Fruit fly (Drosophila melanogaster) whole organism, embryonic: Measurements from ENCODE around the gene CG4537.

Source experiments
- B-H2 ChIP-seq: fragments of 200-800 bp; sonication (Bioruptor generic); optimal IDR thresholded peaks from 2 replicates; lab custom pipeline; 2018; ENCODE audit warnings: missing biosample characterization, mild to moderate bottlenecking, missing genetic modification characterization
- BEAF-32 ChIP-seq: fragments of 200-800 bp; sonication (Bioruptor generic); optimal IDR thresholded peaks from 3 replicates; lab custom pipeline; 2017; ENCODE audit warnings: missing biosample characterization, missing genetic modification characterization, mild to moderate bottlenecking, moderate library complexity, missing genetic modification reagents
- CG10147 ChIP-seq: fragments of 200-800 bp; sonication (Bioruptor generic); optimal IDR thresholded peaks from 2 replicates; lab custom pipeline; 2019; ENCODE audit warnings: missing biosample characterization, mild to moderate bottlenecking, missing genetic modification characterization, moderate library complexity
- CG10321 ChIP-seq: fragments of 200-800 bp; sonication (Bioruptor generic); IDR thresholded peaks from 2 replicates; pipeline ENCODE4 v1.3.6; 2022; ENCODE audit warnings: missing biosample characterization, missing genetic modification characterization
- CG11560 ChIP-seq: fragments of 200-800 bp; sonication (Bioruptor generic); IDR thresholded peaks from 3 replicates; pipeline ENCODE4 v1.3.6; 2022; ENCODE audit warnings: missing biosample characterization, missing genetic modification characterization
- CG11695 ChIP-seq: fragments of 200-800 bp; sonication (Bioruptor generic); IDR thresholded peaks from 3 replicates; pipeline ENCODE4 v1.3.6; 2022; ENCODE audit warnings: missing biosample characterization, missing genetic modification characterization
- CG12071 ChIP-seq: fragments of 200-800 bp; sonication (Bioruptor generic); optimal IDR thresholded peaks from 3 replicates; lab custom pipeline; 2018; ENCODE audit warnings: missing biosample characterization, mild to moderate bottlenecking, missing genetic modification characterization
- CG13775 ChIP-seq: fragments of 200-800 bp; sonication (Bioruptor generic); optimal IDR thresholded peaks from 3 replicates; lab custom pipeline; 2017; ENCODE audit warnings: missing biosample characterization, mild to moderate bottlenecking, missing genetic modification characterization
- CG13894 ChIP-seq: fragments of 200-800 bp; sonication (Bioruptor generic); optimal IDR thresholded peaks from 3 replicates; lab custom pipeline; 2018; ENCODE audit warnings: missing biosample characterization, mild to moderate bottlenecking, missing genetic modification characterization, moderate library complexity
- CG15011 ChIP-seq: fragments of 200-800 bp; sonication (Bioruptor generic); optimal IDR thresholded peaks from 3 replicates; lab custom pipeline; 2018; ENCODE audit warnings: missing biosample characterization, mild to moderate bottlenecking, missing genetic modification characterization
- CG17186 ChIP-seq: fragments of 200-800 bp; sonication (Bioruptor generic); optimal IDR thresholded peaks from 3 replicates; lab custom pipeline; 2017; ENCODE audit warnings: missing biosample characterization, missing genetic modification reagents, missing genetic modification characterization
- CG1792 ChIP-seq: fragments of 200-800 bp; sonication (Bioruptor generic); optimal IDR thresholded peaks from 2 replicates; lab custom pipeline; 2016; ENCODE audit warnings: missing biosample characterization, missing genetic modification characterization
- CG18599 ChIP-seq: fragments of 200-800 bp; sonication (Bioruptor generic); optimal IDR thresholded peaks from 3 replicates; lab custom pipeline; 2017; ENCODE audit warnings: missing biosample characterization, missing genetic modification characterization, mild to moderate bottlenecking, moderate library complexity, missing genetic modification reagents
- CG30431 ChIP-seq: fragments of 200-800 bp; sonication (Bioruptor generic); optimal IDR thresholded peaks from 2 replicates; lab custom pipeline; 2017; ENCODE audit warnings: missing biosample characterization, missing genetic modification characterization
- CG3281 ChIP-seq: fragments of 200-800 bp; sonication (Bioruptor generic); optimal IDR thresholded peaks from 3 replicates; lab custom pipeline; 2017; ENCODE audit warnings: missing biosample characterization, mild to moderate bottlenecking, missing genetic modification characterization
- CG33213 ChIP-seq: fragments of 200-800 bp; sonication (Bioruptor generic); optimal IDR thresholded peaks from 3 replicates; lab custom pipeline; 2016; ENCODE audit warnings: missing biosample characterization, missing genetic modification characterization
- CG3995 ChIP-seq: fragments of 200-800 bp; sonication (Bioruptor generic); optimal IDR thresholded peaks from 3 replicates; lab custom pipeline; 2016; ENCODE audit warnings: missing biosample characterization, missing genetic modification characterization
- CG4424 ChIP-seq: fragments of 200-800 bp; sonication (Bioruptor generic); optimal IDR thresholded peaks from 3 replicates; lab custom pipeline; 2016; ENCODE audit warnings: missing biosample characterization, missing genetic modification characterization
- CG4730 ChIP-seq: fragments of 200-800 bp; sonication (Bioruptor generic); IDR thresholded peaks from 2 replicates; pipeline ENCODE4 v1.3.6; 2022; ENCODE audit warnings: missing biosample characterization, missing genetic modification characterization
- CG5180 ChIP-seq: fragments of 200-800 bp; sonication (Bioruptor generic); optimal IDR thresholded peaks from 3 replicates; lab custom pipeline; 2017; ENCODE audit warnings: missing biosample characterization, missing genetic modification characterization, mild to moderate bottlenecking, moderate library complexity, missing genetic modification reagents
- CG6175 ChIP-seq: fragments of 200-800 bp; sonication (Bioruptor generic); IDR thresholded peaks from 3 replicates; pipeline ENCODE4 v1.3.6; 2022; ENCODE audit warnings: missing biosample characterization, missing genetic modification characterization
- CG6683 ChIP-seq: fragments of 200-800 bp; sonication (Bioruptor generic); optimal IDR thresholded peaks from 2 replicates; lab custom pipeline; 2017; ENCODE audit warnings: missing biosample characterization, mild to moderate bottlenecking, missing genetic modification characterization, missing genetic modification reagents
- CG8478 ChIP-seq: fragments of >200 bp; optimal IDR thresholded peaks from 2 replicates; lab custom pipeline; 2018
- CG9609 ChIP-seq: fragments of 200-800 bp; sonication (Bioruptor generic); optimal IDR thresholded peaks from 3 replicates; lab custom pipeline; 2016; ENCODE audit warnings: missing biosample characterization, missing genetic modification characterization
- Dbx ChIP-seq: fragments of 200-800 bp; sonication (Bioruptor generic); IDR thresholded peaks from 3 replicates; pipeline ENCODE4 v1.3.6; 2022; ENCODE audit warnings: missing biosample characterization, missing genetic modification characterization
- Elba2 ChIP-seq: fragments of 200-800 bp; sonication (Bioruptor generic); optimal IDR thresholded peaks from 3 replicates; lab custom pipeline; 2016; ENCODE audit warnings: missing biosample characterization, missing genetic modification characterization
- NFAT ChIP-seq: fragments of 200-800 bp; sonication (Bioruptor generic); IDR thresholded peaks from 2 replicates; pipeline ENCODE4 v1.3.6; 2022; ENCODE audit warnings: missing biosample characterization, missing genetic modification characterization
- NK7.1 ChIP-seq: fragments of 200-800 bp; sonication (Bioruptor generic); optimal IDR thresholded peaks from 3 replicates; lab custom pipeline; 2016; ENCODE audit warnings: missing biosample characterization, missing genetic modification characterization
- Oaz ChIP-seq: fragments of 200-800 bp; sonication (Bioruptor generic); IDR thresholded peaks from 2 replicates; pipeline ENCODE4 v1.3.6; 2022; ENCODE audit warnings: missing biosample characterization, missing genetic modification characterization
- Poxn ChIP-seq: fragments of 200-800 bp; sonication (Bioruptor generic); IDR thresholded peaks from 2 replicates; pipeline ENCODE4 v1.3.6; 2022; ENCODE audit warnings: missing biosample characterization, missing genetic modification characterization
- Rfx ChIP-seq: fragments of 200-800 bp; sonication (Bioruptor generic); IDR thresholded peaks from 2 replicates; pipeline ENCODE4 v1.3.6; 2022; ENCODE audit warnings: missing biosample characterization, missing genetic modification characterization
- al ChIP-seq: fragments of 200-800 bp; sonication (Bioruptor generic); IDR thresholded peaks from 2 replicates; pipeline ENCODE4 v1.3.6; 2022; ENCODE audit warnings: missing biosample characterization, missing genetic modification characterization
- bbx ChIP-seq: fragments of 200-800 bp; sonication (Bioruptor generic); IDR thresholded peaks from 2 replicates; pipeline ENCODE4 v1.3.6; 2022; ENCODE audit warnings: missing biosample characterization, missing genetic modification characterization; ENCODE audit not compliant: partially characterized antibody
- caup ChIP-seq: fragments of 200-800 bp; sonication (Bioruptor generic); optimal IDR thresholded peaks from 3 replicates; lab custom pipeline; 2017; ENCODE audit warnings: missing biosample characterization, mild to moderate bottlenecking, missing genetic modification characterization, moderate library complexity; ENCODE audit not compliant: severe bottlenecking
- dmrt11E ChIP-seq: fragments of 200-800 bp; sonication (Bioruptor generic); optimal IDR thresholded peaks from 3 replicates; lab custom pipeline; 2018; ENCODE audit warnings: missing biosample characterization, mild to moderate bottlenecking, missing genetic modification characterization, moderate library complexity
- ewg ChIP-seq: fragments of 200-800 bp; sonication (Bioruptor generic); optimal IDR thresholded peaks from 3 replicates; lab custom pipeline; 2017; ENCODE audit warnings: mild to moderate bottlenecking, missing biosample characterization, missing genetic modification reagents, missing genetic modification characterization
- gcm2 ChIP-seq: fragments of 200-800 bp; sonication (Bioruptor generic); optimal IDR thresholded peaks from 2 replicates; lab custom pipeline; 2016; ENCODE audit warnings: missing biosample characterization, missing genetic modification characterization
- grn ChIP-seq: fragments of 200-800 bp; sonication (Bioruptor generic); optimal IDR thresholded peaks from 3 replicates; lab custom pipeline; 2017; ENCODE audit warnings: missing biosample characterization, missing genetic modification characterization
- ham ChIP-seq: fragments of 200-800 bp; sonication (Bioruptor generic); IDR thresholded peaks from 2 replicates; pipeline ENCODE4 v1.3.6; 2022; ENCODE audit warnings: missing biosample characterization, missing genetic modification characterization
- klu ChIP-seq: fragments of 200-800 bp; sonication (Bioruptor generic); IDR thresholded peaks from 2 replicates; pipeline ENCODE4 v1.3.6; 2022; ENCODE audit warnings: missing biosample characterization, missing genetic modification characterization
- kni ChIP-seq: fragments of 200-800 bp; sonication (Bioruptor generic); optimal IDR thresholded peaks from 3 replicates; lab custom pipeline; 2017; ENCODE audit warnings: mild to moderate bottlenecking, missing biosample characterization, missing genetic modification reagents, missing genetic modification characterization
- lbe ChIP-seq: fragments of 200-800 bp; sonication (Bioruptor generic); optimal IDR thresholded peaks from 2 replicates; lab custom pipeline; 2016; ENCODE audit warnings: missing biosample characterization, mild to moderate bottlenecking, missing genetic modification characterization
- otp ChIP-seq: fragments of 200-800 bp; sonication (Bioruptor generic); IDR thresholded peaks from 3 replicates; pipeline ENCODE4, ENCODE4 v1.3.6; 2022; ENCODE audit warnings: missing biosample characterization, missing genetic modification characterization
- pan ChIP-seq, 4 experiments: fragments of >200 bp in 3 of 4; fragments of 200-800 bp in 1 of 4; sonication (Bioruptor generic) in 1 of 4; optimal IDR thresholded peaks in 3 of 4; IDR thresholded peaks in 1 of 4; 2 replicates each; pipeline versions ENCODE4 v1.3.6 to Lab custom; 2017 to 2022; ENCODE audit warnings: missing biosample characterization in 2 of 4, missing genetic modification characterization in 2 of 4, mixed read lengths in 1 of 4
- pb ChIP-seq: fragments of 200-800 bp; sonication (Bioruptor generic); optimal IDR thresholded peaks from 3 replicates; lab custom pipeline; 2016; ENCODE audit warnings: missing biosample characterization, missing genetic modification characterization
- pfk ChIP-seq: fragments of 200-800 bp; sonication (Bioruptor generic); optimal IDR thresholded peaks from 2 replicates; lab custom pipeline; 2018; ENCODE audit warnings: missing biosample characterization, mild to moderate bottlenecking, missing genetic modification characterization, moderate library complexity
- schlank ChIP-seq: fragments of 200-800 bp; sonication (Bioruptor generic); optimal IDR thresholded peaks from 2 replicates; lab custom pipeline; 2018; ENCODE audit warnings: missing biosample characterization, mild to moderate bottlenecking, missing genetic modification characterization
- trh ChIP-seq: fragments of 200-800 bp; sonication (Bioruptor generic); optimal IDR thresholded peaks from 2 replicates; lab custom pipeline; 2016; ENCODE audit warnings: missing biosample characterization, missing genetic modification characterization
- unpg ChIP-seq: fragments of 200-800 bp; sonication (Bioruptor generic); optimal IDR thresholded peaks from 3 replicates; lab custom pipeline; 2018; ENCODE audit warnings: missing biosample characterization, mild to moderate bottlenecking, missing genetic modification characterization, moderate library complexity
- wor ChIP-seq: fragments of 200-800 bp; sonication (Bioruptor generic); IDR thresholded peaks from 2 replicates; pipeline ENCODE4 v1.3.6; 2022; ENCODE audit warnings: missing biosample characterization, missing genetic modification characterization

CG4537 gene

dm6 chr2L:9894871-9895364 lies 4.2 kb downstream of the CG4537 start, which contains the start of gene Bka:
Gene Bka (plus strand): TSS chr2L:9895287.
- TF ChIP-seq CG10321 (no peak), grn (GFP tag; lab: Kevin White, UChicago) (no peak), CG3995 (GFP tag; lab: Kevin White, UChicago) (peak; percentile 67), schlank (peak; percentile 20), ewg (no peak), pan (optimal IDR thresholded peaks at IDR 0.05; lab: Kevin White, UChicago) (no peak), pan (GFP tag; optimal IDR thresholded peaks at IDR 0.05 in 1 of 2, IDR thresholded peaks at IDR 0.05 in 1 of 2) (peak in 1 of 2 experiments; percentile 39), CG17186 (GFP tag; lab: Kevin White, UChicago) (peak; percentile 67), CG12071 (GFP tag; lab: Kevin White, UChicago) (no peak), CG10147 (GFP tag; lab: Kevin White, UChicago) (peak; percentile 75), pb (GFP tag; lab: Kevin White, UChicago) (no peak), klu (no peak), unpg (GFP tag; lab: Kevin White, UChicago) (peak; percentile 54), CG4730 (GFP tag; lab: Robert Waterston, UW) (no peak), B-H2 (peak; percentile 81), Rfx (GFP tag; lab: Robert Waterston, UW) (peak; percentile 41), CG5180 (GFP tag; lab: Kevin White, UChicago) (no peak), CG6683 (GFP tag; lab: Kevin White, UChicago) (peak; percentile 47), CG1792 (GFP tag; lab: Kevin White, UChicago) (no peak), ham (GFP tag; lab: Robert Waterston, UW) (no peak), NK7.1 (GFP tag; lab: Kevin White, UChicago) (no peak), CG18599 (peak; percentile 63), kni (GFP tag; lab: Kevin White, UChicago) (peak; percentile 51), Oaz (GFP tag; lab: Robert Waterston, UW) (no peak), CG3281 (GFP tag; lab: Kevin White, UChicago) (peak; percentile 70), caup (peak; percentile 79), CG4424 (peak; percentile 31), lbe (GFP tag; lab: Kevin White, UChicago) (peak; percentile 72), Elba2 (GFP tag; lab: Kevin White, UChicago) (no peak), otp (peak; percentile 27; the same call in 1 of the 3 replicates), CG6175 (GFP tag; lab: Robert Waterston, UW) (no peak), CG11560 (tag; lab: Robert Waterston, UW) (no peak), bbx (peak; percentile 95), trh (GFP tag; lab: Kevin White, UChicago) (no peak), CG13894 (peak; percentile 77), NFAT (GFP tag; lab: Robert Waterston, UW) (peak; percentile 69; the same call in 1 of the 2 replicates), Poxn (no peak), CG33213 (GFP tag; lab: Kevin White, UChicago) (peak; percentile 20), CG13775 (GFP tag; lab: Kevin White, UChicago) (peak; percentile 80), Dbx (GFP tag; lab: Robert Waterston, UW) (peak; percentile 53; the same call in 2 of the 3 replicates), al (no peak), BEAF-32 (GFP tag; lab: Kevin White, UChicago) (peak; percentile 99), CG30431 (GFP tag; lab: Kevin White, UChicago) (no peak), dmrt11E (tag; lab: Kevin White, UChicago) (peak; percentile 58), CG8478 (no peak), CG9609 (no peak), gcm2 (GFP tag; lab: Kevin White, UChicago) (no peak), pfk (peak; percentile 26), CG15011 (GFP tag; lab: Kevin White, UChicago) (peak; percentile 65), wor (GFP tag; lab: Robert Waterston, UW) (no peak), CG11695 (no peak)
